Worm (Caenorhabditis elegans) whole organism, L2 larva: ENCODE measurements around the gene dna-2.
A peak's percentile ranks its signal among the peaks of the same experiment; 100 is the strongest.
"Not testable (repeated sequence)": the region's sequence is repeated elsewhere in the genome, so short reads cannot be mapped to it uniquely, and the experiment has no call there.

ENCODE experiments used
- C34F6.9 ChIP-seq: fragments of 150-350 bp; optimal IDR thresholded peaks from 2 replicates; lab custom pipeline; 2014; ENCODE audit warnings: missing biosample characterization, missing genetic modification characterization
- F13H6.1 ChIP-seq: sonication (generic microtip); optimal IDR thresholded peaks from 2 replicates; lab custom pipeline; 2016; ENCODE audit warnings: missing genetic modification characterization, missing compliant biosample characterization
- R02D3.7 ChIP-seq: fragments of 150-350 bp; optimal IDR thresholded peaks from 2 replicates; lab custom pipeline; 2014; ENCODE audit warnings: missing biosample characterization, missing genetic modification characterization
- Y55F3AM.14 ChIP-seq: fragments of 200-800 bp; sonication (Bioruptor generic); optimal IDR thresholded peaks from 2 replicates; lab custom pipeline; 2018; ENCODE audit warnings: mild to moderate bottlenecking, missing genetic modification characterization, missing compliant biosample characterization
- aly-2 ChIP-seq: fragments of 150-350 bp; optimal IDR thresholded peaks from 2 replicates; lab custom pipeline; 2014; ENCODE audit warnings: missing biosample characterization, missing genetic modification characterization
- ama-1 ChIP-seq: fragments of 150-350 bp; optimal IDR thresholded peaks from 2 replicates; lab custom pipeline; 2018; ENCODE audit warnings: inconsistent platforms
- ceh-16 ChIP-seq: fragments of 150-350 bp; optimal IDR thresholded peaks from 2 replicates; lab custom pipeline; 2014; ENCODE audit warnings: missing biosample characterization, missing genetic modification characterization
- ceh-82 ChIP-seq: fragments of 150-350 bp; optimal IDR thresholded peaks from 2 replicates; lab custom pipeline; 2014; ENCODE audit warnings: missing biosample characterization, missing genetic modification characterization
- crh-2 ChIP-seq: sonication (generic microtip); optimal IDR thresholded peaks from 2 replicates; lab custom pipeline; 2017; ENCODE audit warnings: missing biosample characterization, missing genetic modification characterization
- egl-27 ChIP-seq: sonication (generic microtip); optimal IDR thresholded peaks from 3 replicates; lab custom pipeline; 2017; ENCODE audit warnings: missing biosample characterization, missing genetic modification reagents, missing genetic modification characterization
- elt-1 ChIP-seq: fragments of 150-350 bp; optimal IDR thresholded peaks from 2 replicates; lab custom pipeline; 2014; ENCODE audit warnings: missing biosample characterization, missing genetic modification characterization
- fos-1 ChIP-seq: fragments of 150-350 bp; optimal IDR thresholded peaks from 2 replicates; lab custom pipeline; 2014; ENCODE audit warnings: missing biosample characterization, missing genetic modification characterization
- gmeb-1 ChIP-seq: fragments of 150-350 bp; optimal IDR thresholded peaks from 2 replicates; lab custom pipeline; 2014; ENCODE audit warnings: missing biosample characterization, missing genetic modification characterization
- lin-11 ChIP-seq: fragments of 150-350 bp; sonication (generic microtip); optimal IDR thresholded peaks from 2 replicates; lab custom pipeline; 2014; ENCODE audit warnings: missing biosample characterization, missing genetic modification characterization, inconsistent platforms, mixed read lengths
- lin-13 ChIP-seq: fragments of 150-350 bp; optimal IDR thresholded peaks from 2 replicates; lab custom pipeline; 2014; ENCODE audit warnings: missing biosample characterization, missing genetic modification reagents, missing genetic modification characterization
- lsy-2 ChIP-seq, 2 experiments: fragments of 150-350 bp in 1 of 2; sonication (generic microtip) in 1 of 2; optimal IDR thresholded peaks; 2 replicates each; lab custom pipeline; 2014 to 2017; ENCODE audit warnings: missing biosample characterization in 2 of 2, missing genetic modification characterization in 2 of 2
- mab-5 ChIP-seq: fragments of 150-350 bp; optimal IDR thresholded peaks from 2 replicates; lab custom pipeline; 2014; ENCODE audit warnings: missing biosample characterization, missing genetic modification characterization
- mdl-1 ChIP-seq, 2 experiments: fragments of 150-350 bp in 1 of 2; sonication (generic microtip) in 1 of 2; optimal IDR thresholded peaks; 2 replicates each; lab custom pipeline; 2017; ENCODE audit warnings: missing biosample characterization in 2 of 2, missing genetic modification characterization in 2 of 2
- nhr-10 ChIP-seq: sonication (generic microtip); optimal IDR thresholded peaks from 2 replicates; lab custom pipeline; 2017; ENCODE audit warnings: missing biosample characterization, missing genetic modification characterization
- nhr-12 ChIP-seq: fragments of 150-350 bp; optimal IDR thresholded peaks from 2 replicates; lab custom pipeline; 2014; ENCODE audit warnings: missing biosample characterization, missing genetic modification characterization
- nhr-129 ChIP-seq: fragments of 150-350 bp; optimal IDR thresholded peaks from 2 replicates; lab custom pipeline; 2014; ENCODE audit warnings: missing biosample characterization, missing genetic modification characterization
- nhr-21 ChIP-seq: fragments of 150-350 bp; optimal IDR thresholded peaks from 2 replicates; lab custom pipeline; 2014; ENCODE audit warnings: missing biosample characterization, missing genetic modification characterization
- nhr-25 ChIP-seq: fragments of 150-350 bp; sonication (generic microtip); optimal IDR thresholded peaks from 3 replicates; lab custom pipeline; 2014; ENCODE audit warnings: missing biosample characterization, missing genetic modification characterization
- nhr-6 ChIP-seq: fragments of 150-350 bp; optimal IDR thresholded peaks from 2 replicates; lab custom pipeline; 2014; ENCODE audit warnings: missing biosample characterization, missing genetic modification characterization
- sem-4 ChIP-seq: fragments of 150-350 bp; optimal IDR thresholded peaks from 2 replicates; lab custom pipeline; 2014; ENCODE audit warnings: missing biosample characterization, missing genetic modification reagents, missing genetic modification characterization
- skn-1 ChIP-seq: sonication (generic microtip); optimal IDR thresholded peaks from 2 replicates; lab custom pipeline; 2017; ENCODE audit warnings: missing biosample characterization, missing genetic modification characterization
- sma-3 ChIP-seq: sonication (generic microtip); optimal IDR thresholded peaks from 2 replicates; lab custom pipeline; 2016; ENCODE audit warnings: missing genetic modification reagents, missing genetic modification characterization, missing compliant biosample characterization
- sma-9 ChIP-seq, 2 experiments: fragments of 150-350 bp in 1 of 2; sonication (generic microtip) in 1 of 2; optimal IDR thresholded peaks; 2 replicates each; lab custom pipeline; 2014 to 2016; ENCODE audit warnings: missing genetic modification characterization in 2 of 2, mild to moderate bottlenecking in 1 of 2, missing biosample characterization in 1 of 2, missing compliant biosample characterization in 1 of 2, missing genetic modification reagents in 1 of 2, moderate library complexity in 1 of 2
- snpc-4 ChIP-seq: fragments of 150-350 bp; optimal IDR thresholded peaks from 2 replicates; lab custom pipeline; 2014; ENCODE audit warnings: missing biosample characterization, missing genetic modification characterization
- unc-39 ChIP-seq: fragments of 150-350 bp; optimal IDR thresholded peaks from 2 replicates; lab custom pipeline; 2014; ENCODE audit warnings: missing biosample characterization, missing genetic modification characterization
- unc-55 ChIP-seq: fragments of 150-350 bp; sonication (generic microtip); optimal IDR thresholded peaks from 3 replicates; lab custom pipeline; 2014; ENCODE audit warnings: missing biosample characterization, missing genetic modification reagents, missing genetic modification characterization
- unc-62 ChIP-seq: fragments of 150-350 bp; optimal IDR thresholded peaks from 2 replicates; lab custom pipeline; 2014; ENCODE audit warnings: missing biosample characterization, missing genetic modification reagents, missing genetic modification characterization
- ztf-1 ChIP-seq: fragments of 200-800 bp; sonication (Bioruptor generic); conservative IDR thresholded peaks from 2 replicates; pipeline ENCODE4 v1.3.6; 2022; ENCODE audit warnings: missing genetic modification characterization, missing compliant biosample characterization
- ztf-11 ChIP-seq: sonication (generic microtip); optimal IDR thresholded peaks from 2 replicates; lab custom pipeline; 2017; ENCODE audit warnings: missing biosample characterization, missing genetic modification characterization
- ztf-4 ChIP-seq: fragments of 150-350 bp; optimal IDR thresholded peaks from 2 replicates; lab custom pipeline; 2014; ENCODE audit warnings: missing biosample characterization, missing genetic modification characterization

The dna-2 gene

DNA sequence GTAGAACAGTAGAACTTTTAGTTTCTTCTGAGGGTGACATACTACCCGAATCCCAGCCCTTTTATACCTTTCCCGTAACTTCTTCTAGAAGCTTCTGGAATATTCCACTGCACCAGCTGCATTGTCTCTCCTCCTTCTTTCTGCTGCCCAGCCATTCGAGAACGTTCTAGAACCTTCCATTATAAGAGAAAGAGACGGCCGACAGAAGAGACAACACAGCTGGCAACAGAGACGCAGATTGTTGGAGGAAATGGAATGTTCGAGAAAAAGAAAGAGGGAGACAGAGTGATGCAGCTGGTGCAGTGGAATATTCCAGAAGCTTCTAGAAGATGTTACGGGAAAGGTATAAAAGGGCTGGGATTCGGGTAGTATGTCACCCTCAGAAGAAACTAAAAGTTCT lies 19.0 kb upstream of the dna-2 start, which contains the start of the genes F44E5.4 and F44E5.5:
F44E5.4 (minus strand) TSS at position 35 of the 400 bp plus-strand sequence.
F44E5.5 (plus strand) TSS at position 386 of the 400 bp plus-strand sequence.
- TF ChIP-seq nhr-6 (tag; lab: Kevin White, UChicago) (peak; percentile 70), lin-13 (GFP tag; lab: Kevin White, UChicago) (peak; percentile 89), F13H6.1 (tag; lab: Kevin White, UChicago) (peak; percentile 89), ztf-4 (tag; lab: Kevin White, UChicago) (peak; percentile 79), Y55F3AM.14 (peak; percentile 97), crh-2 (tag; lab: Kevin White, UChicago) (peak; percentile 91), ceh-82 (tag; lab: Kevin White, UChicago) (peak; percentile 5), R02D3.7 (tag; lab: Kevin White, UChicago) (peak; percentile 21), unc-39 (peak; percentile 71), nhr-129 (tag; lab: Kevin White, UChicago) (peak; percentile 68), mdl-1 (tag; optimal IDR thresholded peaks at IDR 0.05; lab: Kevin White, UChicago) (peak in 1 of 2 experiments; percentile 29), fos-1 (tag; lab: Kevin White, UChicago) (peak; percentile 32), egl-27 (tag; lab: Kevin White, UChicago) (peak; percentile 88), lsy-2 (tag; optimal IDR thresholded peaks at IDR 0.05; lab: Kevin White, UChicago) (peak; percentile 84 to 88), gmeb-1 (tag; lab: Kevin White, UChicago) (peak; percentile 76), nhr-25 (peak; percentile 87), unc-62 (GFP tag; lab: Kevin White, UChicago) (peak; percentile 18), nhr-10 (tag; lab: Kevin White, UChicago) (peak; percentile 86), snpc-4 (peak; percentile 46), sma-9 (GFP tag; optimal IDR thresholded peaks at IDR 0.05; lab: Kevin White, UChicago) (peak; percentile 84), ztf-11 (tag; lab: Kevin White, UChicago) (peak; percentile 54), ztf-1 (peak; percentile 98), C34F6.9 (tag; lab: Kevin White, UChicago) (peak; percentile 85), nhr-21 (tag; lab: Kevin White, UChicago) (peak; percentile 21), lin-11 (peak; percentile 50), mab-5 (tag; lab: Kevin White, UChicago) (peak; percentile 26), sma-3 (peak; percentile 87), sem-4 (tag; lab: Kevin White, UChicago) (peak; percentile 79), unc-55 (GFP tag; lab: Kevin White, UChicago) (peak; percentile 58)
- TF ChIP-seq sma-9 (tag; optimal IDR thresholded peaks at IDR 0.05; lab: Kevin White, UChicago) = not testable (repeated sequence)

DNA sequence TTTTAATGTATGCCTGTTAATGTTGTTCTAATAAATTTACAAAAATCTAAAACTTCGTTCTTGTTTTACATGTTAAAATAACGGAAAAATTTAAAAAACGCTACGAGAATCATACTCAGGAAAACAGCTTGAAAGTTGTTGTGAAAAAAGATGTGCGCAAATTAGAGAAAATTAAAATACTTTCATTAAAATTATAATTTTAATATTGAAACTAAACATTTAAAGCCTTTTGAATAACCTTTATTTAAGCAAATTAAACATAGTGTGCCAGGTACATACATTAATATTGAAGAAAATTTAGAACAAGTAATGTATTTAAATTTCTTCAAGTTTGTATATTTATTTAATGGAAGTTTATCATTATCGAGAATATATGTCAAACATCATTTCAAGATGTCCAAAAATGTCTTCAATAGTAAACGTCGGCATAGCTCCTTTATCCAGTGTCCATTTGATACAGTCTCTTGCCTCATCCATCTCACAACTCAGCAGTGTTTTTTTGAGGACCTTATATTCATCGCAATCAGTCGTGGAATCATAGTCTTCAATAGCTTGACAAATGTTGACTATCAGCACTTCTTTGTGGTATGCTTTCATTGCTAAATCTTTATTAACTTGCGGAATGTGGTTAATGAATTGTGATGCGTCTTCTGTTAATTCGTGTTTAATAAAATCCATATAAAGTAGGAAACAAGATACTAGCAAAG lies 16.3 kb upstream of the dna-2 start:
- TF ChIP-seq aly-2 (tag; lab: Kevin White, UChicago) (no peak), sem-4 (tag; lab: Kevin White, UChicago) (peak; percentile 89), lsy-2 (tag; optimal IDR thresholded peaks at IDR 0.05; lab: Kevin White, UChicago) (peak in 1 of 2 experiments; percentile 89), ceh-16 (no peak), crh-2 (tag; lab: Kevin White, UChicago) (peak; percentile 48), skn-1 (peak; percentile 89), nhr-12 (tag; lab: Kevin White, UChicago) (peak; percentile 53), C34F6.9 (tag; lab: Kevin White, UChicago) (peak; percentile 93), elt-1 (tag; lab: Kevin White, UChicago) (no peak), ztf-4 (tag; lab: Kevin White, UChicago) (peak; percentile 93), ztf-1 (0 out of 2 replicates have a peak, but pooled peaks have one; percentile 51), snpc-4 (peak; percentile 62), ama-1 (lab: Kevin White, UChicago) (peak; percentile 99), lin-13 (GFP tag; lab: Kevin White, UChicago) (peak; percentile 82), unc-55 (GFP tag; lab: Kevin White, UChicago) (peak; percentile 69)

DNA sequence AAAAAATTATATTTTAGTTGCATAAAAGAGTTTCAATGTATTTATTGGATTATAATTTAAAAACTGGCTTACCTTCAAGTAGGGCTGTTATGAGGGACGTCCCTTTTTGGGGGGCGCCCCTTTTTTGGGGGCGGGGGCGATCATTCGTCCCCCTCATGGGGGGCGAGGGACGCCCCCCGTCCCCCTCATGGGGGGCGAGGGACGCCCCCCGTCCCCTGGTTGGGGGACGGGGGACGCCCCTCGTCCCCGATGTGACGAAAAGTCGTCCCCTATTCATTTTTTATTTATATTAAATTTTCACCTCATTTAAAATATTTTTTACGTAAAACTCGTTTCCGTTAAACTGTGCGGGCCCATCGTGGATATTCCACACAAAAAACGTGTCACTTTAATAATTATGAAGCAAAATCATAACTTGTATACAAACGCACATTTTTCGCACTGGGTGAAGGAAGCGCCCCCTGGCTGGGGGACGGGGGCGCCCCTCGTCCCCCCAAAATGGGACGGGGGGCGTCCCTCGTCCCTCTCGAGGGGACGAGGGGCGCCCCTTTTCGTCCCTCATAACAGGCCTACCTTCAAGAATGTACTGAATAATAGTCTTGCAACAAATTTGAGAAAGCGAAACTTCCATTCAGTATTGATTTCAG lies 12.6 kb upstream of the dna-2 start:
- TF ChIP-seq C34F6.9 (tag; lab: Kevin White, UChicago) (no peak), nhr-6 (tag; lab: Kevin White, UChicago) (no peak)
